Fruit fly (Drosophila melanogaster) whole organism, embryonic: ENCODE measurements around the gene peg.

Experiments
- ATbp ChIP-seq: fragments of 200-800 bp; sonication (Bioruptor generic); optimal IDR thresholded peaks from 2 replicates; lab custom pipeline; 2017; ENCODE audit warnings: missing biosample characterization, mild to moderate bottlenecking, missing genetic modification characterization, missing genetic modification reagents
- Abd-B ChIP-seq: fragments of 200-800 bp; sonication (Bioruptor generic); optimal IDR thresholded peaks from 2 replicates; lab custom pipeline; 2018; ENCODE audit warnings: missing biosample characterization, mild to moderate bottlenecking, missing genetic modification characterization, moderate library complexity
- Adf1 ChIP-seq: fragments of 200-800 bp; sonication (Bioruptor generic); IDR thresholded peaks from 2 replicates; pipeline ENCODE4 v1.3.6; 2022; ENCODE audit warnings: missing biosample characterization, missing genetic modification characterization
- Awh ChIP-seq: fragments of 200-800 bp; sonication (Bioruptor generic); IDR thresholded peaks from 2 replicates; pipeline ENCODE4, ENCODE4 v1.3.6; 2022; ENCODE audit warnings: missing biosample characterization, missing genetic modification characterization
- B-H2 ChIP-seq: fragments of 200-800 bp; sonication (Bioruptor generic); optimal IDR thresholded peaks from 2 replicates; lab custom pipeline; 2018; ENCODE audit warnings: missing biosample characterization, mild to moderate bottlenecking, missing genetic modification characterization
- Blimp-1 ChIP-seq: fragments of 200-800 bp; sonication (Bioruptor generic); optimal IDR thresholded peaks from 3 replicates; lab custom pipeline; 2018; ENCODE audit warnings: missing biosample characterization, missing genetic modification characterization, mild to moderate bottlenecking, moderate library complexity, missing genetic modification reagents
- CG10543 ChIP-seq: fragments of 200-800 bp; sonication (Bioruptor generic); optimal IDR thresholded peaks from 3 replicates; lab custom pipeline; 2017; ENCODE audit warnings: missing biosample characterization, mild to moderate bottlenecking, missing genetic modification characterization, moderate library complexity
- CG11456 ChIP-seq: fragments of 200-800 bp; sonication (Bioruptor generic); IDR thresholded peaks from 3 replicates; pipeline ENCODE4 v1.3.6; 2022; ENCODE audit warnings: missing biosample characterization, missing genetic modification characterization
- CG11695 ChIP-seq: fragments of 200-800 bp; sonication (Bioruptor generic); IDR thresholded peaks from 3 replicates; pipeline ENCODE4 v1.3.6; 2022; ENCODE audit warnings: missing biosample characterization, missing genetic modification characterization
- CG12769 ChIP-seq: fragments of 200-800 bp; sonication (Bioruptor generic); optimal IDR thresholded peaks from 2 replicates; lab custom pipeline; 2019; ENCODE audit warnings: missing biosample characterization, mild to moderate bottlenecking, missing genetic modification characterization, moderate library complexity
- CG13296 ChIP-seq: fragments of 200-800 bp; sonication (Bioruptor generic); optimal IDR thresholded peaks from 3 replicates; lab custom pipeline; 2018; ENCODE audit warnings: missing biosample characterization, mild to moderate bottlenecking, missing genetic modification characterization
- CG13894 ChIP-seq: fragments of 200-800 bp; sonication (Bioruptor generic); optimal IDR thresholded peaks from 3 replicates; lab custom pipeline; 2018; ENCODE audit warnings: missing biosample characterization, mild to moderate bottlenecking, missing genetic modification characterization, moderate library complexity
- CG14014 ChIP-seq: fragments of 200-800 bp; sonication (Bioruptor generic); IDR thresholded peaks from 2 replicates; pipeline ENCODE4 v1.3.6; 2022; ENCODE audit warnings: missing biosample characterization, missing genetic modification characterization
- CG14441 ChIP-seq: fragments of 200-800 bp; sonication (Bioruptor generic); IDR thresholded peaks from 2 replicates; pipeline ENCODE4 v1.3.6; 2022; ENCODE audit warnings: missing biosample characterization, missing genetic modification characterization
- CG15514 ChIP-seq: fragments of 200-800 bp; sonication (Bioruptor generic); optimal IDR thresholded peaks from 3 replicates; lab custom pipeline; 2017; ENCODE audit warnings: missing biosample characterization, missing genetic modification characterization, mild to moderate bottlenecking, moderate library complexity, missing genetic modification reagents
- CG18599 ChIP-seq: fragments of 200-800 bp; sonication (Bioruptor generic); optimal IDR thresholded peaks from 3 replicates; lab custom pipeline; 2017; ENCODE audit warnings: missing biosample characterization, missing genetic modification characterization, mild to moderate bottlenecking, moderate library complexity, missing genetic modification reagents
- CG2678 ChIP-seq: fragments of 200-800 bp; sonication (Bioruptor generic); optimal IDR thresholded peaks from 3 replicates; lab custom pipeline; 2019; ENCODE audit warnings: missing biosample characterization, mild to moderate bottlenecking, missing genetic modification characterization, moderate library complexity
- CG7786 ChIP-seq: fragments of 200-800 bp; sonication (Bioruptor generic); optimal IDR thresholded peaks from 2 replicates; lab custom pipeline; 2016; ENCODE audit warnings: missing biosample characterization, missing genetic modification characterization
- CG8290 ChIP-seq, 3 experiments: fragments of 200-800 bp; sonication (Bioruptor generic); optimal IDR thresholded peaks; 2 replicates each; lab custom pipeline; 2016 to 2019; ENCODE audit warnings: missing biosample characterization in 3 of 3, missing genetic modification characterization in 3 of 3, mild to moderate bottlenecking in 2 of 3, moderate library complexity in 1 of 3
- Fer1 ChIP-seq: fragments of 200-800 bp; sonication (Bioruptor generic); optimal IDR thresholded peaks from 2 replicates; lab custom pipeline; 2017; ENCODE audit warnings: missing biosample characterization, mild to moderate bottlenecking, missing genetic modification characterization
- HLHmδ ChIP-seq: fragments of 200-800 bp; sonication (Bioruptor generic); optimal IDR thresholded peaks from 2 replicates; lab custom pipeline; 2018; ENCODE audit warnings: missing biosample characterization, mild to moderate bottlenecking, missing genetic modification characterization, moderate library complexity
- Hmr ChIP-seq: fragments of 200-800 bp; sonication (Bioruptor generic); optimal IDR thresholded peaks from 3 replicates; lab custom pipeline; 2017; ENCODE audit warnings: mild to moderate bottlenecking, missing biosample characterization, missing genetic modification reagents, missing genetic modification characterization
- MTF-1 ChIP-seq: fragments of 200-800 bp; sonication (Bioruptor generic); optimal IDR thresholded peaks from 2 replicates; lab custom pipeline; 2018; ENCODE audit warnings: missing biosample characterization, mild to moderate bottlenecking, missing genetic modification characterization, borderline replicate concordance
- Med ChIP-seq: fragments of 200-800 bp; sonication (Bioruptor generic); peaks from one replicate; lab custom pipeline; 2016; ENCODE audit warnings: missing biosample characterization, missing genetic modification characterization, mild to moderate bottlenecking, inconsistent platforms, moderate library complexity
- NFAT ChIP-seq: fragments of 200-800 bp; sonication (Bioruptor generic); IDR thresholded peaks from 2 replicates; pipeline ENCODE4 v1.3.6; 2022; ENCODE audit warnings: missing biosample characterization, missing genetic modification characterization
- Pdp1 ChIP-seq, 2 experiments: fragments of 200-800 bp; sonication (Bioruptor generic); optimal IDR thresholded peaks; 3 replicates each; lab custom pipeline; 2016; ENCODE audit warnings: missing biosample characterization in 2 of 2, missing genetic modification characterization in 2 of 2, mild to moderate bottlenecking in 1 of 2, moderate library complexity in 1 of 2
- Ravus ChIP-seq: fragments of 200-800 bp; sonication (Bioruptor generic); IDR thresholded peaks from 2 replicates; pipeline ENCODE4 v1.3.6; 2022; ENCODE audit warnings: missing biosample characterization, missing genetic modification characterization
- Six4 ChIP-seq: fragments of 200-800 bp; sonication (Bioruptor generic); optimal IDR thresholded peaks from 2 replicates; lab custom pipeline; 2016; ENCODE audit warnings: missing biosample characterization, missing genetic modification characterization
- ap ChIP-seq: fragments of 200-800 bp; sonication (Bioruptor generic); IDR thresholded peaks from 2 replicates; pipeline ENCODE4 v1.3.6; 2022; ENCODE audit warnings: missing biosample characterization, missing genetic modification characterization
- ci ChIP-seq: fragments of 200-800 bp; sonication (Bioruptor generic); IDR thresholded peaks from 3 replicates; pipeline ENCODE4 v1.3.6; 2022; ENCODE audit warnings: missing biosample characterization, missing genetic modification characterization
- dpn ChIP-seq, 2 experiments: fragments of 200-800 bp; sonication (Bioruptor generic); optimal IDR thresholded peaks; 3 replicates each; lab custom pipeline; 2016; ENCODE audit warnings: missing biosample characterization in 2 of 2, missing genetic modification characterization in 2 of 2
- hkb ChIP-seq, 2 experiments: fragments of 200-800 bp in 1 of 2; fragments of >200 bp in 1 of 2; sonication (Bioruptor generic) in 1 of 2; IDR thresholded peaks in 1 of 2; optimal IDR thresholded peaks in 1 of 2; 2 replicates each; pipeline versions ENCODE4 v1.3.6 to Lab custom; 2017 to 2022; ENCODE audit warnings: missing biosample characterization in 1 of 2, missing genetic modification characterization in 1 of 2
- lab ChIP-seq: fragments of 200-800 bp; sonication (Bioruptor generic); optimal IDR thresholded peaks from 3 replicates; lab custom pipeline; 2017; ENCODE audit warnings: missing biosample characterization, missing genetic modification characterization, mild to moderate bottlenecking, moderate library complexity, missing genetic modification reagents
- pzg ChIP-seq: fragments of 200-800 bp; sonication (Bioruptor generic); optimal IDR thresholded peaks from 3 replicates; lab custom pipeline; 2018; ENCODE audit warnings: missing biosample characterization, mild to moderate bottlenecking, missing genetic modification characterization, moderate library complexity
- sens ChIP-seq: fragments of 200-800 bp; sonication (Bioruptor generic); peaks from one replicate; lab custom pipeline; 2016; ENCODE audit warnings: missing biosample characterization, missing genetic modification characterization
- seq ChIP-seq: fragments of 200-800 bp; sonication (Bioruptor generic); IDR thresholded peaks from 2 replicates; pipeline ENCODE4 v1.3.6; 2022; ENCODE audit warnings: missing biosample characterization, missing genetic modification characterization
- sob ChIP-seq: fragments of 200-800 bp; sonication (Bioruptor generic); IDR thresholded peaks from 2 replicates; pipeline ENCODE4 v1.3.6; 2022; ENCODE audit warnings: missing biosample characterization, missing genetic modification characterization
- sqz ChIP-seq: fragments of 200-800 bp; sonication (Bioruptor generic); optimal IDR thresholded peaks from 3 replicates; lab custom pipeline; 2018; ENCODE audit warnings: missing biosample characterization, mild to moderate bottlenecking, missing genetic modification characterization

peg gene

dm6 chr3R:21017464-21018080 is 6.4 kb downstream of the peg start, which contains the start of gene Rlip (continued):
- TF ChIP-seq HLHmδ (GFP tag; lab: Kevin White, UChicago) (no peak), dpn (GFP tag; optimal IDR thresholded peaks at IDR 0.05; lab: Kevin White, UChicago) (peak; percentile 48 to 80), CG7786 (peak; percentile 41), CG13894 (tag; lab: Kevin White, UChicago) (peak; percentile 9), pzg (peak; percentile 77)

- TF ChIP-seq lab: peak; percentile 41
- TF ChIP-seq seq (GFP tag; lab: Robert Waterston, UW): peak; percentile 32; the same call in 1 of the 2 replicates
- 0 out of 3 replicates have a peak, but pooled peaks have one; percentile 27 for TF ChIP-seq CG11456 (GFP tag; lab: Robert Waterston, UW)
- 0 out of 2 replicates have a peak, but pooled peaks have one; percentile 20 for TF ChIP-seq NFAT (GFP tag; lab: Robert Waterston, UW)
- TF ChIP-seq CG2678 (tag; lab: Kevin White, UChicago): peak; percentile 24
- peak; percentile 29; the same call in 1 of the 2 replicates for TF ChIP-seq sob
- 0 out of 3 replicates have a peak, but pooled peaks have one; percentile 16 for TF ChIP-seq CG11695 (GFP tag; lab: Robert Waterston, UW)
- TF ChIP-seq sqz (GFP tag; lab: Kevin White, UChicago): no peak
- TF ChIP-seq sens: peak; percentile 63
- 0 out of 2 replicates have a peak, but pooled peaks have one; percentile 2 for TF ChIP-seq ap
- 0 out of 2 replicates have a peak, but pooled peaks have one; percentile 30 for TF ChIP-seq Adf1 (GFP tag; lab: Robert Waterston, UW)
- peak; percentile 56; the same call in 1 of the 3 replicates for TF ChIP-seq ci
- peak in 1 of 2 experiments; percentile 84 for TF ChIP-seq Pdp1 (GFP tag; optimal IDR thresholded peaks at IDR 0.05; lab: Kevin White, UChicago)
- TF ChIP-seq MTF-1: peak; percentile 24
- TF ChIP-seq ATbp (GFP tag; lab: Kevin White, UChicago): peak; percentile 32
- peak; percentile 26 for TF ChIP-seq CG13296 (GFP tag; lab: Kevin White, UChicago)
- 0 out of 2 replicates have a peak, but pooled peaks have one; percentile 18 for TF ChIP-seq Awh (GFP tag; lab: Robert Waterston, UW)
- TF ChIP-seq Blimp-1 (GFP tag; lab: Kevin White, UChicago): no peak
- no peak for TF ChIP-seq Ravus (GFP tag; lab: Robert Waterston, UW)
- no peak for TF ChIP-seq Six4 (GFP tag; lab: Kevin White, UChicago)
- TF ChIP-seq CG18599 (GFP tag; lab: Kevin White, UChicago): peak; percentile 5
- no peak for TF ChIP-seq Abd-B (GFP tag; lab: Kevin White, UChicago)
- peak; percentile 7 for TF ChIP-seq Fer1 (GFP tag; lab: Kevin White, UChicago)
- peak; percentile 46 for TF ChIP-seq CG10543 (GFP tag; lab: Kevin White, UChicago)
- TF ChIP-seq CG14441: no peak
- TF ChIP-seq B-H2 (GFP tag; lab: Kevin White, UChicago): no peak
- TF ChIP-seq CG8290 (GFP tag; optimal IDR thresholded peaks at IDR 0.05; lab: Kevin White, UChicago): no peak
- peak in 1 of 2 experiments; percentile 12 for TF ChIP-seq CG8290 (tag; optimal IDR thresholded peaks at IDR 0.05; lab: Kevin White, UChicago)
- peak; percentile 68 for TF ChIP-seq Med (GFP tag; lab: Kevin White, UChicago)
- peak; percentile 52; the same call in 1 of the 2 replicates for TF ChIP-seq CG14014
- TF ChIP-seq CG15514 (GFP tag; lab: Kevin White, UChicago): peak; percentile 28
- no peak for TF ChIP-seq hkb (optimal IDR thresholded peaks at IDR 0.05; lab: Kevin White, UChicago)
- peak; percentile 35 for TF ChIP-seq hkb (GFP tag; IDR thresholded peaks at IDR 0.05; lab: Robert Waterston, UW)
- TF ChIP-seq CG12769 (tag; lab: Kevin White, UChicago): peak; percentile 31
- TF ChIP-seq Hmr (GFP tag; lab: Kevin White, UChicago): peak; percentile 21
These were observed 8.3 kb downstream of the peg start, which contains the start of gene CG5697 for dm6 chr3R:21015636-21016035. CG5697 (plus strand) TSS chr3R:21015949.
